Fruit fly (Drosophila melanogaster) ovary, adult (tissue): ENCODE data around the gene Or85f.

Source experiments
- CG17801 ChIP-seq: fragments of 200-800 bp; optimal IDR thresholded peaks from 2 replicates; lab custom pipeline; 2019; ENCODE audit warnings: missing biosample characterization, mild to moderate bottlenecking, missing genetic modification characterization, moderate library complexity; ENCODE audit not compliant: partially characterized antibody

Or85f gene

DNA sequence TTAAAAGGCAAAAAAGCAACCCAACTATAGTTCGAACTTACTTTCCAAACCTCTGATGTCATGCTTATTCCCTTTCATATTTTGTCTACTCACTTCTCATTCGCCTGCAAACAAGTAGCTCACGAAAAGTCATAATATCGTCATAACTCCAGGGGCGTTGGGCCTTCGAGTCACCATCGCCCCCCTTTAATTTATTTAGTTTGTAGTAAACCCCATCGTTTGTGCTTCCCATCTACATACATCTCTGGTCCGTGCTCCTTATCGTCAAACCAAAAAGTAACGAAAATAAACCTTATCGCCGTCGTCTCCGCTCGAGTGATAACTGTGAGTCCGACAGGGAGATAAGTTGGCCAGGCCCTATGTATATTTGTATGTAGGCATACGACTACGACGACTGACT is 31.0 kb downstream of the Or85f start:
- TF ChIP-seq CG17801 (GFP tag; lab: Kevin White, UChicago), result peak; percentile 22

DNA sequence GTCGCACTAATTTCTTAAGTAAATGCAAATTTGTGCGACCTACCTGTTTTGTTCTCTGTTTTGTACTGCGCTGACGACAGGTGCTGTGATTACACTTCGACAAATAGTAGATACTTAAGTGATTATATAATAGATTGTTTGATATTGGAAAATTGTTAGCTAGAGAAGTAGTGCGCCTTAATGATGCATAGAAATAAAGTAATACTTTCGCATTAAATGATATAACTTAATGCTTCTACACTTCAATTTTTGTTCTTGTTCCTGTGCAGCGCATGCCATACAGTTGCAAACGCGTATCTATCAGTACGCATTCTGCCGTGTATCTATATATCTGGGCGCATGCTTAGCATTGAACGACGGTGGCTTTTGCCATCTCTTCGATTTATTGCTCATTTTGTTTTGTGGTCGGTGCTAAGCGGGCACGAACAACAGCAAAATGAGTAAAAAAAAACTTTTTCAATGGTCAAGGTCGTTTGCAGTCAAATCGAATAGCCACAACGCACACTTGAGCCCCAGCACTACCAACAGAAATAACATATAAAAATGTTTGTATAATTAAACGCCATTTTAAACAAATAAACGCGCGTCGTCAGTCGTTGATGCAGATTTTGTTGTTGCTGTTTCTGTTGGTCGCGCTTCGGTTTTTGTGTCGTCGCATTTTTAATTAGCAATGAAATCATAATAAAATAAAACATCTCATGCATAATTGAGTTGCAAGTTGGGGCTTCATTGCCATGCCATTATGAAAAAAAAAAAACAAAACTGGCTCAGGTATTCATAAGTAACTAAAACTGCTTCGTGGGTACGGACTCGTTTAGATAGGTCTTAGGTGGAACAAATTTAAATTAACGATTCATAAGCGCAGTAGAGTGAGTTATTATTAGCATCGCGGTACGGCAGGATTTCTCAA is 32.6 kb downstream of the Or85f start:
- TF ChIP-seq CG17801 (GFP tag; lab: Kevin White, UChicago), result no peak

DNA sequence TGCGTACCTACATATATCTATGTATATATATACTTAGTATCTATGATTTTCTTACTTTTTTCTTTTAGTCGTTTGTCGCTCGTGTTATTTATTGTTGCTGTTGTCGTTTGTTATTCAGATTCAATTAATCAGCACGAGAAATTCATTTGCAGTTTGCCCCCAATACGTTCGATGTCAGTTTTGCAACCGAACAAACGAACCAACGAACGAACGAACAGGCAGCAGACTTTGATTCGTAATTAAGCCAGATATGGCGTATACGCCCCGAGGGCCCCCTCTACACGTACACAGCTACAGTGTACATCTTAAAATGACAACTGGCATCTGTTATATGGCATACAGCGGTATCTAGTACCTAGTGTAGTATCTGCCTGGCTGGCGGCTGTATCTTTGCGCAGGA is 35.3 kb downstream of the Or85f start:
- TF ChIP-seq CG17801 (GFP tag; lab: Kevin White, UChicago), result no peak

dm6 chr3R:9433774-9434173 is 35.8 kb downstream of the Or85f start:
- TF ChIP-seq CG17801 (GFP tag; lab: Kevin White, UChicago), result no peak

- TF ChIP-seq CG17801 (GFP tag; lab: Kevin White, UChicago), result no peak
Measured at dm6 chr3R:9434543-9435407, 36.8 kb downstream of the Or85f start.

dm6 chr3R:9435898-9436297 is 37.9 kb downstream of the Or85f start:
- no peak for TF ChIP-seq CG17801 (GFP tag; lab: Kevin White, UChicago)

DNA sequence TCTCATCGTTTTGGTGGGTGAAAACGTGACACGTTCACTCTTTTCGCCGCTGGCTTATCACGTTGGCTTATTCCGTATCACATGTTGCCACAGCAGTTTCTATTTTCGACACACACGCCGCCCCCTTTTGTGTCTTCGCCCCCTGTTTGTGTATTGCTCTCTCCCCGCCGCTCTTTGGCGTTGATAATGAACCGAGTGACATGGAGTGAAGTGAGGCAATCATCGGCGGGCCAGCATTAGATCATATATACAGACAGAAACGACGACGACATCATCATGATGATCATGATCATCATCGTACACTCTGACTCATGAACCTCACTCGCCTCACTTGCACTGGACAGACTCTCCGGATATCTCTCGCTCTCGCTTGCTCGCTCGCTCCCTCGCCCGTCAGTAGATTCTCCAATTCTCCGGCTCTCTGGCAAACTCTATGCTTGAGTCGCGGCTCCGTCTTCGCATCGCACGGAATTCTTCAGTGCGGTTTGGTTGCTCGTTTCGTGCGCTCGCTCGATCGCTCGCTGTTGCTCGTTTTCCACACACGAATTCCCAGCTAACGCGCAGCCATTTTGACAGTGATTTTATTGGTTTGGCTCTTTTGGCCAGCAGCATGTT is 38.5 kb downstream of the Or85f start:
- peak; percentile 4 for TF ChIP-seq CG17801 (GFP tag; lab: Kevin White, UChicago)

DNA sequence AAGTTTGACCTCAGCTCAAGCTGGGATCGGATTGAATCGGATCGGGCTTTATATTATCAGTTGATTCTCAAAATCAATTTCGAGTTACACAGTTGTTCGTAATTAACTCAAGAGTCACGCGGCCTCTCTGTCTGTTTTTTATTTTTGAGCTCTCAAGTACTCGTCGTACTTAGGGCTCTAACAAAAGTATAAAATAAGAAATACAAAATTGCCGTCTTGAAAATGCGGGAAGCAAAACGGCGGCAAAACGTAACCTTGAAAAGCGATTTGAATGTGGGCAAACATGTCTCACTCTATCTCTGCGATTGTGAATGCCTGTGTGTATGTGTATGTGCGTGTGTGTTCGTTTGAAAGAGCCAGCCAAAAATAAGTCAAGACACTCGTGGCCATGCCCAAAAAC is 39.6 kb downstream of the Or85f start:
- no peak for TF ChIP-seq CG17801 (GFP tag; lab: Kevin White, UChicago)

DNA sequence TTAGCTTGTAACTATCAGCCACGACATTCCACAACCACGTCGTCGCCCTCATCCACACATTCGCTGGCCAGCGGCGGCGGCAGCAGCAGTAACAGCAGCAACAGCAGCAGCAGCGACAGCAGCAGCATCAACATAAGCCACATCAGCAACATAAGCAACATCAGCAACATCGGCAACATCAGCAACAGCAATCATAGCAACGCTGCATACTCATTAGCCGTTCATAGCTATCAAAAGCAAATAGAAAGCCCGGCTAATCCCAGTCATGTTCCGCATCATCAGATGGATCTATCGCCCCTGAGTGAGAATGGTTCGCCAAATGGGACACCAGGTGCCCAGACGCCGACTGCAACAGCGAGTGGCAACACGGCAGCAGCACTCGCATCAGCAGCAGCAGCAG is 43.1 kb downstream of the Or85f start:
- no peak for TF ChIP-seq CG17801 (GFP tag; lab: Kevin White, UChicago)

DNA sequence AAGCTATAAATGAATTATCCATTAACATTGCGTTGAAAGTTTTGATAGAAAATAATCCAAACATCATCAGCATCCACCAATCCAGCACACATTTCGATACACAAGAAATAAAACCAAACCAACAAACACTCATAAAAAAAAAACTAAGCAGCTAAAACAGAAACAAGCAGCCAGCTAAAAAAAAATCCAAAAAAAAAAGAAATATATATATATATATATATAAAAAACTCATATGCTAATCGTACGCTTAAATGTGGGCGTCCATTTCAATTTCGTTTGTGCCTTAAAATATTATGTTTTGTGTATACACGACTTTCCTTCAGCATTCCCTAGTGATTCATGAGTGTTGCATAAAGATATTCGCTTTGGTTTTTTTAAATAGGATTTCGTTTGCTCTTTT is 44.0 kb downstream of the Or85f start:
- no peak for TF ChIP-seq CG17801 (GFP tag; lab: Kevin White, UChicago)

DNA sequence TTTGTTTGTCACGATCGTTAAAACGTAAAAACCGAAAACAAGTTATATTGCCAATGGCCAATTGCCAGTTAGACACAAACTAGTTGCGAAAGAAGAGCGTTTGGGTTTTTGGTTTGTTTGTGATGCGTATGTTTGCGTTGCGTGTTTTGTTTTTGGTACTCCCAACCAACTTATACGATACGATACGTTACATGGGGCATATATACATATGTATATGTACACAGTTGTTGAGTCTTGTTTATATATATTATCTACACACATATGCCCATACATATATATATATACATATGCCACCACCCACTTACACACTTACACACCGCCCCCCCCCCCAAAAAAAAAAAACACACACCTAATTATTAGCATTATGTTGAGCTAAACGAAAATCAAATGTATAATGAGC is 50.3 kb downstream of the Or85f start:
- no peak for TF ChIP-seq CG17801 (GFP tag; lab: Kevin White, UChicago)
